Fruit fly (Drosophila melanogaster) whole organism, embryonic: ENCODE data around the gene Prosbeta4R1.

Source experiments
- CG10431 ChIP-seq: fragments of 200-800 bp; sonication (Bioruptor generic); optimal IDR thresholded peaks from 3 replicates; lab custom pipeline; 2018; ENCODE audit warnings: missing biosample characterization, mild to moderate bottlenecking, missing genetic modification characterization
- CG1832 ChIP-seq: fragments of 200-800 bp; sonication (Bioruptor generic); optimal IDR thresholded peaks from 2 replicates; lab custom pipeline; 2017; ENCODE audit warnings: missing biosample characterization, mild to moderate bottlenecking, missing genetic modification characterization, inconsistent platforms
- CG18476 ChIP-seq: fragments of 200-800 bp; sonication (Bioruptor generic); optimal IDR thresholded peaks from 2 replicates; lab custom pipeline; 2016; ENCODE audit warnings: missing biosample characterization, mild to moderate bottlenecking, missing genetic modification characterization
- CG2712 ChIP-seq: fragments of 200-800 bp; optimal IDR thresholded peaks from 3 replicates; lab custom pipeline; 2019; ENCODE audit warnings: missing biosample characterization, mild to moderate bottlenecking, missing genetic modification characterization, moderate library complexity
- CHES-1-like ChIP-seq: fragments of 200-800 bp; sonication (Bioruptor generic); optimal IDR thresholded peaks from 2 replicates; lab custom pipeline; 2016; ENCODE audit warnings: missing biosample characterization, missing genetic modification characterization
- p53 ChIP-seq: fragments of 200-800 bp; sonication (Bioruptor generic); optimal IDR thresholded peaks from 2 replicates; lab custom pipeline; 2016; ENCODE audit warnings: missing biosample characterization, missing genetic modification characterization
- sim ChIP-seq: fragments of 200-800 bp; sonication (Bioruptor generic); IDR thresholded peaks from 2 replicates; pipeline ENCODE4 v1.3.6; 2022; ENCODE audit warnings: missing biosample characterization, missing genetic modification characterization

dm6 chr2L:2609694-2610093 is 43.2 kb upstream of the Prosbeta4R1 start, which contains the start of gene CG15395:
- TF ChIP-seq sim (GFP tag; lab: Robert Waterston, UW), result no peak
- TF ChIP-seq CG18476 (GFP tag; lab: Kevin White, UChicago), result no peak
- no peak for TF ChIP-seq CG10431 (GFP tag; lab: Kevin White, UChicago)
- no peak for TF ChIP-seq CG1832 (GFP tag; lab: Kevin White, UChicago)
- no peak for TF ChIP-seq CHES-1-like (GFP tag; lab: Kevin White, UChicago)
- TF ChIP-seq CG2712 (tag; lab: Kevin White, UChicago), result no peak
- no peak for TF ChIP-seq p53 (GFP tag; lab: Kevin White, UChicago)
